Fruit fly (Drosophila melanogaster) whole organism, embryonic: Measurements from ENCODE around the gene B-H1.
A peak's percentile ranks its signal among the peaks of the same experiment; 100 is the strongest.

ENCODE experiments used
- BtbVII ChIP-seq: fragments of 200-800 bp; sonication (Bioruptor generic); optimal IDR thresholded peaks from 3 replicates; lab custom pipeline; 2017; ENCODE audit warnings: missing biosample characterization, mild to moderate bottlenecking, missing genetic modification characterization
- Bteb2 ChIP-seq: fragments of 200-800 bp; sonication (Bioruptor generic); optimal IDR thresholded peaks from 2 replicates; lab custom pipeline; 2016; ENCODE audit warnings: missing biosample characterization, missing genetic modification characterization
- CG1024 ChIP-seq: fragments of 200-800 bp; sonication (Bioruptor generic); IDR thresholded peaks from 2 replicates; pipeline ENCODE4 v1.3.6; 2022; ENCODE audit warnings: missing biosample characterization, missing genetic modification characterization
- CG11093 ChIP-seq: fragments of 200-800 bp; sonication (Bioruptor generic); IDR thresholded peaks from 3 replicates; pipeline ENCODE4 v1.3.6; 2022; ENCODE audit warnings: missing biosample characterization, missing genetic modification characterization
- CG13894 ChIP-seq: fragments of 200-800 bp; sonication (Bioruptor generic); optimal IDR thresholded peaks from 3 replicates; lab custom pipeline; 2018; ENCODE audit warnings: missing biosample characterization, mild to moderate bottlenecking, missing genetic modification characterization, moderate library complexity
- CG15479 ChIP-seq: fragments of 200-800 bp; sonication (Bioruptor generic); optimal IDR thresholded peaks from 3 replicates; lab custom pipeline; 2019; ENCODE audit warnings: missing biosample characterization, mild to moderate bottlenecking, missing genetic modification characterization, moderate library complexity
- CG1602 ChIP-seq: fragments of 200-800 bp; sonication (Bioruptor generic); optimal IDR thresholded peaks from 3 replicates; lab custom pipeline; 2016; ENCODE audit warnings: missing biosample characterization, missing genetic modification characterization
- CG17186 ChIP-seq: fragments of 200-800 bp; sonication (Bioruptor generic); optimal IDR thresholded peaks from 3 replicates; lab custom pipeline; 2017; ENCODE audit warnings: missing biosample characterization, missing genetic modification reagents, missing genetic modification characterization
- CG1832 ChIP-seq: fragments of 200-800 bp; sonication (Bioruptor generic); optimal IDR thresholded peaks from 2 replicates; lab custom pipeline; 2017; ENCODE audit warnings: missing biosample characterization, mild to moderate bottlenecking, missing genetic modification characterization, inconsistent platforms
- CG2199 ChIP-seq: fragments of 200-800 bp; sonication (Bioruptor generic); IDR thresholded peaks from 3 replicates; pipeline ENCODE4 v1.3.6; 2022; ENCODE audit warnings: missing biosample characterization, missing genetic modification characterization
- CG30403 ChIP-seq: fragments of 200-800 bp; sonication (Bioruptor generic); optimal IDR thresholded peaks from 3 replicates; lab custom pipeline; 2016; ENCODE audit warnings: missing biosample characterization, missing genetic modification characterization
- CG34376 ChIP-seq: fragments of 200-800 bp; sonication (Bioruptor generic); optimal IDR thresholded peaks from 2 replicates; lab custom pipeline; 2018; ENCODE audit warnings: missing biosample characterization, mild to moderate bottlenecking, missing genetic modification characterization
- CG3838 ChIP-seq: fragments of 200-800 bp; sonication (Bioruptor generic); optimal IDR thresholded peaks from 3 replicates; lab custom pipeline; 2016; ENCODE audit warnings: missing biosample characterization, missing genetic modification characterization
- CG42726 ChIP-seq: fragments of 200-800 bp; sonication (Bioruptor generic); IDR thresholded peaks from 2 replicates; pipeline ENCODE4 v1.3.6; 2022; ENCODE audit warnings: missing biosample characterization, missing genetic modification characterization; ENCODE audit not compliant: partially characterized antibody
- CG4617 ChIP-seq: fragments of 200-800 bp; sonication (Bioruptor generic); optimal IDR thresholded peaks from 3 replicates; lab custom pipeline; 2016; ENCODE audit warnings: missing biosample characterization, missing genetic modification characterization, borderline replicate concordance
- CG5953 ChIP-seq: fragments of 200-800 bp; sonication (Bioruptor generic); IDR thresholded peaks from 2 replicates; pipeline ENCODE4 v1.3.6; 2022; ENCODE audit warnings: missing biosample characterization, missing genetic modification characterization
- CG7271 ChIP-seq: fragments of 200-800 bp; sonication (Bioruptor generic); optimal IDR thresholded peaks from 2 replicates; lab custom pipeline; 2018; ENCODE audit warnings: missing biosample characterization, mild to moderate bottlenecking, missing genetic modification characterization, moderate library complexity
- CG7372 ChIP-seq: fragments of 200-800 bp; sonication (Bioruptor generic); IDR thresholded peaks from 2 replicates; pipeline ENCODE4 v1.3.6; 2022; ENCODE audit warnings: missing biosample characterization, missing genetic modification characterization
- CG7556 ChIP-seq: fragments of 200-800 bp; sonication (Bioruptor generic); optimal IDR thresholded peaks from 2 replicates; lab custom pipeline; 2017; ENCODE audit warnings: missing biosample characterization, mild to moderate bottlenecking, missing genetic modification characterization
- CG7786 ChIP-seq: fragments of 200-800 bp; sonication (Bioruptor generic); optimal IDR thresholded peaks from 2 replicates; lab custom pipeline; 2016; ENCODE audit warnings: missing biosample characterization, missing genetic modification characterization
- CG8388 ChIP-seq: fragments of 200-800 bp; sonication (Bioruptor generic); optimal IDR thresholded peaks from 2 replicates; lab custom pipeline; 2019; ENCODE audit warnings: missing biosample characterization, mild to moderate bottlenecking, missing genetic modification characterization, moderate library complexity
- CG8944 ChIP-seq: fragments of 200-800 bp; sonication (Bioruptor generic); optimal IDR thresholded peaks from 3 replicates; lab custom pipeline; 2016; ENCODE audit warnings: missing biosample characterization, missing genetic modification characterization
- Deaf1 ChIP-seq: fragments of 200-800 bp; optimal IDR thresholded peaks from 3 replicates; lab custom pipeline; 2019; ENCODE audit warnings: missing biosample characterization, mild to moderate bottlenecking, missing genetic modification characterization, moderate library complexity
- Dip3 ChIP-seq: fragments of 200-800 bp; sonication (Bioruptor generic); optimal IDR thresholded peaks from 3 replicates; lab custom pipeline; 2016; ENCODE audit warnings: missing biosample characterization, missing genetic modification characterization
- Dref ChIP-seq: fragments of 200-800 bp; sonication (Bioruptor generic); IDR thresholded peaks from 2 replicates; pipeline ENCODE4 v1.3.6; 2022; ENCODE audit warnings: missing biosample characterization, missing genetic modification characterization
- E2f2 ChIP-seq: fragments of 200-800 bp; sonication (Bioruptor generic); IDR thresholded peaks from 2 replicates; pipeline ENCODE4 v1.3.6; 2022; ENCODE audit warnings: missing biosample characterization, missing genetic modification characterization
- ERR ChIP-seq: fragments of 200-800 bp; sonication (Bioruptor generic); optimal IDR thresholded peaks from 2 replicates; lab custom pipeline; 2016; ENCODE audit warnings: missing biosample characterization, missing genetic modification characterization
- H2.0 ChIP-seq: fragments of 200-800 bp; sonication (Bioruptor generic); IDR thresholded peaks from 2 replicates; pipeline ENCODE4 v1.3.6; 2022; ENCODE audit warnings: missing biosample characterization, missing genetic modification characterization
- Lpt ChIP-seq: fragments of >200 bp; optimal IDR thresholded peaks from 2 replicates; lab custom pipeline; 2018; ENCODE audit warnings: missing biosample characterization, missing genetic modification characterization
- MESR4 ChIP-seq: fragments of 200-800 bp; sonication (Bioruptor generic); optimal IDR thresholded peaks from 2 replicates; lab custom pipeline; 2018; ENCODE audit warnings: missing biosample characterization, mild to moderate bottlenecking, missing genetic modification characterization, moderate library complexity
- Med ChIP-seq: fragments of 200-800 bp; sonication (Bioruptor generic); peaks from one replicate; lab custom pipeline; 2016; ENCODE audit warnings: missing biosample characterization, missing genetic modification characterization, mild to moderate bottlenecking, inconsistent platforms, moderate library complexity
- Meics ChIP-seq: fragments of 200-800 bp; sonication (Bioruptor generic); optimal IDR thresholded peaks from 2 replicates; lab custom pipeline; 2017; ENCODE audit warnings: missing biosample characterization, mild to moderate bottlenecking, missing genetic modification characterization
- Pdp1 ChIP-seq, 2 experiments: fragments of 200-800 bp; sonication (Bioruptor generic); optimal IDR thresholded peaks; 3 replicates each; lab custom pipeline; 2016; ENCODE audit warnings: missing biosample characterization in 2 of 2, missing genetic modification characterization in 2 of 2, mild to moderate bottlenecking in 1 of 2, moderate library complexity in 1 of 2
- Six4 ChIP-seq: fragments of 200-800 bp; sonication (Bioruptor generic); optimal IDR thresholded peaks from 2 replicates; lab custom pipeline; 2016; ENCODE audit warnings: missing biosample characterization, missing genetic modification characterization
- Stat92E ChIP-seq, 3 experiments: fragments of >200 bp in 2 of 3; fragments of 200-800 bp in 1 of 3; sonication (Bioruptor generic) in 1 of 3; optimal IDR thresholded peaks; 2 replicates each; lab custom pipeline; 2017 to 2019; ENCODE audit warnings: missing biosample characterization in 3 of 3, missing genetic modification characterization in 3 of 3, mild to moderate bottlenecking in 1 of 3, moderate library complexity in 1 of 3
- ci ChIP-seq: fragments of 200-800 bp; sonication (Bioruptor generic); IDR thresholded peaks from 3 replicates; pipeline ENCODE4 v1.3.6; 2022; ENCODE audit warnings: missing biosample characterization, missing genetic modification characterization
- corto ChIP-seq: fragments of 200-800 bp; sonication (Bioruptor generic); optimal IDR thresholded peaks from 2 replicates; lab custom pipeline; 2016; ENCODE audit warnings: missing biosample characterization, mild to moderate bottlenecking, missing genetic modification characterization, moderate library complexity
- dysf ChIP-seq: fragments of 200-800 bp; sonication (Bioruptor generic); IDR thresholded peaks from 3 replicates; pipeline ENCODE4 v1.3.6; 2022; ENCODE audit warnings: missing biosample characterization, missing genetic modification characterization
- fd3F ChIP-seq: fragments of 200-800 bp; sonication (Bioruptor generic); optimal IDR thresholded peaks from 2 replicates; lab custom pipeline; 2018; ENCODE audit warnings: missing biosample characterization, mild to moderate bottlenecking, missing genetic modification characterization, moderate library complexity
- gcm ChIP-seq: fragments of 200-800 bp; sonication (Bioruptor generic); optimal IDR thresholded peaks from 2 replicates; lab custom pipeline; 2019; ENCODE audit warnings: missing biosample characterization, mild to moderate bottlenecking, missing genetic modification characterization, moderate library complexity
- ind ChIP-seq: fragments of 200-800 bp; sonication (Bioruptor generic); optimal IDR thresholded peaks from 3 replicates; lab custom pipeline; 2016; ENCODE audit warnings: missing biosample characterization, missing genetic modification characterization
- lab ChIP-seq: fragments of 200-800 bp; sonication (Bioruptor generic); optimal IDR thresholded peaks from 3 replicates; lab custom pipeline; 2017; ENCODE audit warnings: missing biosample characterization, missing genetic modification characterization, mild to moderate bottlenecking, moderate library complexity, missing genetic modification reagents
- lov ChIP-seq, 2 experiments: fragments of 200-800 bp in 1 of 2; fragments of >200 bp in 1 of 2; sonication (Bioruptor generic) in 1 of 2; IDR thresholded peaks in 1 of 2; optimal IDR thresholded peaks in 1 of 2; 2 replicates in 1 of 2; 3 replicates in 1 of 2; pipeline versions ENCODE4 v1.3.6 to Lab custom; 2017 to 2022; ENCODE audit warnings: missing biosample characterization in 1 of 2, missing genetic modification characterization in 1 of 2
- onecut ChIP-seq: fragments of 200-800 bp; sonication (Bioruptor generic); IDR thresholded peaks from 2 replicates; pipeline ENCODE4 v1.3.6; 2022; ENCODE audit warnings: missing biosample characterization, missing genetic modification characterization
- pan ChIP-seq, 4 experiments: fragments of >200 bp in 3 of 4; fragments of 200-800 bp in 1 of 4; sonication (Bioruptor generic) in 1 of 4; optimal IDR thresholded peaks in 3 of 4; IDR thresholded peaks in 1 of 4; 2 replicates each; pipeline versions ENCODE4 v1.3.6 to Lab custom; 2017 to 2022; ENCODE audit warnings: missing biosample characterization in 2 of 4, missing genetic modification characterization in 2 of 4, mixed read lengths in 1 of 4
- pb ChIP-seq: fragments of 200-800 bp; sonication (Bioruptor generic); optimal IDR thresholded peaks from 3 replicates; lab custom pipeline; 2016; ENCODE audit warnings: missing biosample characterization, missing genetic modification characterization
- sr ChIP-seq: fragments of 200-800 bp; sonication (Bioruptor generic); IDR thresholded peaks from 3 replicates; pipeline ENCODE4 v1.3.6; 2022; ENCODE audit warnings: missing biosample characterization, missing genetic modification characterization
- tap ChIP-seq: fragments of 200-800 bp; optimal IDR thresholded peaks from 3 replicates; lab custom pipeline; 2019; ENCODE audit warnings: missing biosample characterization, mild to moderate bottlenecking, missing genetic modification characterization, moderate library complexity
- unpg ChIP-seq: fragments of 200-800 bp; sonication (Bioruptor generic); optimal IDR thresholded peaks from 3 replicates; lab custom pipeline; 2018; ENCODE audit warnings: missing biosample characterization, mild to moderate bottlenecking, missing genetic modification characterization, moderate library complexity
- usp ChIP-seq: fragments of >200 bp; optimal IDR thresholded peaks from 2 replicates; lab custom pipeline; 2017; ENCODE audit warnings: missing biosample characterization, missing genetic modification characterization

B-H1 gene

dm6 chrX:17423310-17423945 is 26.1 kb downstream of the B-H1 start, which contains the start of gene ENGase (continued):
- TF ChIP-seq corto (GFP tag; lab: Kevin White, UChicago) (no peak), fd3F (no peak), Meics (GFP tag; lab: Kevin White, UChicago) (no peak), CG1832 (GFP tag; lab: Kevin White, UChicago) (peak; percentile 64), Med (GFP tag; lab: Kevin White, UChicago) (peak; percentile 88), CG1024 (GFP tag; lab: Robert Waterston, UW) (no peak), CG3838 (GFP tag; lab: Kevin White, UChicago) (no peak), CG8388 (GFP tag; lab: Kevin White, UChicago) (no peak), unpg (GFP tag; lab: Kevin White, UChicago) (no peak), CG2199 (GFP tag; lab: Robert Waterston, UW) (no peak), CG5953 (GFP tag; lab: Robert Waterston, UW) (no peak), CG7786 (no peak), ind (GFP tag; lab: Kevin White, UChicago) (no peak), CG17186 (GFP tag; lab: Kevin White, UChicago) (no peak), tap (tag; lab: Kevin White, UChicago) (no peak), CG8944 (GFP tag; lab: Kevin White, UChicago) (no peak), CG42726 (no peak), onecut (GFP tag; lab: Robert Waterston, UW) (no peak), CG34376 (GFP tag; lab: Kevin White, UChicago) (no peak), Six4 (GFP tag; lab: Kevin White, UChicago) (no peak), lov (optimal IDR thresholded peaks at IDR 0.05; lab: Kevin White, UChicago) (no peak), lov (GFP tag; IDR thresholded peaks at IDR 0.05; lab: Robert Waterston, UW) (no peak), Deaf1 (tag; lab: Kevin White, UChicago) (no peak), lab (GFP tag; lab: Kevin White, UChicago) (no peak), CG11093 (GFP tag; lab: Robert Waterston, UW) (no peak), BtbVII (GFP tag; lab: Kevin White, UChicago) (no peak), CG4617 (GFP tag; lab: Kevin White, UChicago) (no peak), CG30403 (GFP tag; lab: Kevin White, UChicago) (no peak), CG15479 (GFP tag; lab: Kevin White, UChicago) (no peak), gcm (GFP tag; lab: Kevin White, UChicago) (no peak), MESR4 (no peak), Bteb2 (no peak), Stat92E (GFP tag; optimal IDR thresholded peaks at IDR 0.05; lab: Kevin White, UChicago) (no peak), E2f2 (GFP tag; lab: Robert Waterston, UW) (peak; percentile 93), pan (optimal IDR thresholded peaks at IDR 0.05; lab: Kevin White, UChicago) (no peak), pan (GFP tag; optimal IDR thresholded peaks at IDR 0.05 in 1 of 2, IDR thresholded peaks at IDR 0.05 in 1 of 2) (no peak), Dip3 (GFP tag; lab: Kevin White, UChicago) (no peak), ERR (GFP tag; lab: Kevin White, UChicago) (no peak), Lpt (GFP tag; lab: Kevin White, UChicago) (no peak), usp (GFP tag; lab: Kevin White, UChicago) (no peak), CG7271 (tag; lab: Kevin White, UChicago) (no peak), CG7556 (GFP tag; lab: Kevin White, UChicago) (no peak), CG13894 (no peak), CG7372 (GFP tag; lab: Robert Waterston, UW) (no peak), Dref (GFP tag; lab: Robert Waterston, UW) (no peak), ci (no peak), sr (GFP tag; lab: Robert Waterston, UW) (no peak), pb (GFP tag; lab: Kevin White, UChicago) (peak; percentile 36), CG1602 (GFP tag; lab: Kevin White, UChicago) (no peak), dysf (no peak), H2.0 (GFP tag; lab: Robert Waterston, UW) (no peak), Pdp1 (GFP tag; optimal IDR thresholded peaks at IDR 0.05; lab: Kevin White, UChicago) (no peak)
